Worm (Caenorhabditis elegans) whole organism, late embryonic: ENCODE data around the gene T13C5.9.

ENCODE experiments used
- C38D4.7 ChIP-seq: fragments of 200-800 bp; sonication (Bioruptor generic); optimal IDR thresholded peaks from 2 replicates; lab custom pipeline; 2018; ENCODE audit warnings: mild to moderate bottlenecking, missing genetic modification characterization, moderate library complexity, missing compliant biosample characterization
- K02D7.2 ChIP-seq: sonication (generic microtip); optimal IDR thresholded peaks from 2 replicates; lab custom pipeline; 2017; ENCODE audit warnings: mild to moderate bottlenecking, missing genetic modification characterization, missing compliant biosample characterization
- T23F11.4 ChIP-seq: fragments of 200-800 bp; sonication (Bioruptor generic); optimal IDR thresholded peaks from 2 replicates; lab custom pipeline; 2018; ENCODE audit warnings: mild to moderate bottlenecking, missing genetic modification characterization, missing compliant biosample characterization
- ahr-1 ChIP-seq: sonication (generic microtip); optimal IDR thresholded peaks from 2 replicates; lab custom pipeline; 2016; ENCODE audit warnings: missing genetic modification characterization, missing compliant biosample characterization
- ets-4 ChIP-seq: sonication (generic microtip); optimal IDR thresholded peaks from 2 replicates; lab custom pipeline; 2016; ENCODE audit warnings: missing genetic modification characterization, missing compliant biosample characterization
- lin-11 ChIP-seq: fragments of 200-800 bp; sonication (Bioruptor generic); optimal IDR thresholded peaks from 2 replicates; lab custom pipeline; 2018; ENCODE audit warnings: mild to moderate bottlenecking, missing genetic modification characterization, missing compliant biosample characterization
- nhr-11 ChIP-seq: fragments of 150-350 bp; optimal IDR thresholded peaks from 2 replicates; lab custom pipeline; 2014; ENCODE audit warnings: missing biosample characterization, missing genetic modification characterization
- pha-4 ChIP-seq: fragments of 150-350 bp; optimal IDR thresholded peaks from 2 replicates; lab custom pipeline; 2018; ENCODE audit warnings: missing biosample characterization, missing genetic modification reagents, missing genetic modification characterization
- pros-1 ChIP-seq: fragments of 150-350 bp; optimal IDR thresholded peaks from 2 replicates; lab custom pipeline; 2014; ENCODE audit warnings: missing biosample characterization, missing genetic modification reagents, missing genetic modification characterization
- rnt-1 ChIP-seq: sonication (generic microtip); optimal IDR thresholded peaks from 2 replicates; lab custom pipeline; 2016; ENCODE audit warnings: missing genetic modification characterization, missing compliant biosample characterization
- tbx-2 ChIP-seq: sonication (generic microtip); optimal IDR thresholded peaks from 2 replicates; lab custom pipeline; 2016; ENCODE audit warnings: missing genetic modification characterization, missing compliant biosample characterization
- unc-3 ChIP-seq, 2 experiments: fragments of 200-800 bp in 1 of 2; sonication (Bioruptor generic) in 1 of 2; sonication (generic microtip) in 1 of 2; conservative IDR thresholded peaks in 1 of 2; optimal IDR thresholded peaks in 1 of 2; 2 replicates each; pipeline versions ENCODE4 v1.3.6 to Lab custom; 2016 to 2022; ENCODE audit warnings: missing compliant biosample characterization in 2 of 2, missing genetic modification characterization in 2 of 2, missing genetic modification reagents in 1 of 2
- unc-86 ChIP-seq: sonication (generic microtip); optimal IDR thresholded peaks from 2 replicates; lab custom pipeline; 2016; ENCODE audit warnings: missing genetic modification characterization, missing compliant biosample characterization

ce11 chrX:6160427-6160826 is 29.6 kb upstream of the T13C5.9 start, which contains the start of gene odd-2:
- TF ChIP-seq pha-4 (tag; lab: Kevin White, UChicago) (no peak), unc-3 (GFP tag; conservative IDR thresholded peaks at IDR 0.05; lab: Robert Waterston, UW) (no peak), unc-3 (tag; optimal IDR thresholded peaks at IDR 0.05; lab: Kevin White, UChicago) (no peak), C38D4.7 (GFP tag; lab: Kevin White, UChicago) (no peak), rnt-1 (no peak), ahr-1 (tag; lab: Kevin White, UChicago) (no peak), K02D7.2 (tag; lab: Kevin White, UChicago) (no peak), nhr-11 (tag; lab: Kevin White, UChicago) (no peak), tbx-2 (tag; lab: Kevin White, UChicago) (no peak), T23F11.4 (GFP tag; lab: Kevin White, UChicago) (no peak), unc-86 (tag; lab: Kevin White, UChicago) (no peak), pros-1 (tag; lab: Kevin White, UChicago) (no peak), ets-4 (tag; lab: Kevin White, UChicago) (no peak), lin-11 (tag; lab: Kevin White, UChicago) (no peak)
